Fruit fly (Drosophila melanogaster) whole organism, pupa: ENCODE measurements around the gene Cep290.

ENCODE experiments used
- CG10348 ChIP-seq: fragments of 200-800 bp; sonication (Bioruptor generic); IDR thresholded peaks from 2 replicates; pipeline ENCODE4 v1.3.6; 2022; ENCODE audit warnings: missing biosample characterization, missing genetic modification characterization
- CG12605 ChIP-seq: fragments of 200-800 bp; sonication (Bioruptor generic); IDR thresholded peaks from 2 replicates; pipeline ENCODE4 v1.3.6; 2022; ENCODE audit warnings: missing biosample characterization, missing genetic modification characterization
- CG13204 ChIP-seq: fragments of 200-800 bp; sonication (Bioruptor generic); optimal IDR thresholded peaks from 2 replicates; lab custom pipeline; 2018; ENCODE audit warnings: missing biosample characterization, mild to moderate bottlenecking, missing genetic modification characterization, moderate library complexity
- CG14655 ChIP-seq: fragments of 200-800 bp; sonication (Bioruptor generic); optimal IDR thresholded peaks from 3 replicates; lab custom pipeline; 2017; ENCODE audit warnings: mild to moderate bottlenecking, missing biosample characterization, missing genetic modification reagents, missing genetic modification characterization
- CG15710 ChIP-seq: fragments of 200-800 bp; sonication (Bioruptor generic); optimal IDR thresholded peaks from 2 replicates; lab custom pipeline; 2018; ENCODE audit warnings: missing biosample characterization, mild to moderate bottlenecking, missing genetic modification characterization, moderate library complexity
- CG17806 ChIP-seq: fragments of 200-800 bp; sonication (Bioruptor generic); optimal IDR thresholded peaks from 2 replicates; lab custom pipeline; 2018; ENCODE audit warnings: missing biosample characterization, mild to moderate bottlenecking, missing genetic modification characterization, moderate library complexity
- CG32121 ChIP-seq: fragments of 200-800 bp; sonication (Bioruptor generic); IDR thresholded peaks from 2 replicates; pipeline ENCODE4 v1.3.6; 2022; ENCODE audit warnings: missing biosample characterization, missing genetic modification characterization
- CG34367 ChIP-seq: fragments of 200-800 bp; sonication (Bioruptor generic); optimal IDR thresholded peaks from 2 replicates; lab custom pipeline; 2018; ENCODE audit warnings: missing biosample characterization, mild to moderate bottlenecking, missing genetic modification characterization
- CG4496 ChIP-seq: fragments of 200-800 bp; sonication (Bioruptor generic); IDR thresholded peaks from 3 replicates; pipeline ENCODE4 v1.3.6; 2022; ENCODE audit warnings: missing biosample characterization, missing genetic modification characterization
- CG8159 ChIP-seq: fragments of 200-800 bp; sonication (Bioruptor generic); optimal IDR thresholded peaks from 3 replicates; lab custom pipeline; 2018; ENCODE audit warnings: missing biosample characterization, mild to moderate bottlenecking, missing genetic modification characterization, moderate library complexity
- CG8301 ChIP-seq: fragments of 200-800 bp; sonication (Bioruptor generic); optimal IDR thresholded peaks from 2 replicates; lab custom pipeline; 2018; ENCODE audit warnings: missing biosample characterization, mild to moderate bottlenecking, missing genetic modification characterization
- CG9948 ChIP-seq: fragments of 200-800 bp; sonication (Bioruptor generic); optimal IDR thresholded peaks from 2 replicates; lab custom pipeline; 2018; ENCODE audit warnings: missing biosample characterization, mild to moderate bottlenecking, missing genetic modification characterization, moderate library complexity
- D1 ChIP-seq: fragments of 200-800 bp; sonication (Bioruptor generic); optimal IDR thresholded peaks from 2 replicates; lab custom pipeline; 2018; ENCODE audit warnings: missing biosample characterization, mild to moderate bottlenecking, missing genetic modification characterization, moderate library complexity
- EcR ChIP-seq: fragments of 200-800 bp; sonication (Bioruptor generic); optimal IDR thresholded peaks from 3 replicates; lab custom pipeline; 2019; ENCODE audit warnings: missing biosample characterization, missing genetic modification characterization, mild to moderate bottlenecking, moderate library complexity, missing genetic modification reagents
- Ets98B ChIP-seq: fragments of 200-800 bp; sonication (Bioruptor generic); IDR thresholded peaks from 2 replicates; pipeline ENCODE4 v1.3.6; 2022; ENCODE audit warnings: missing biosample characterization, missing genetic modification characterization
- Pif1A ChIP-seq: fragments of 200-800 bp; sonication (Bioruptor generic); optimal IDR thresholded peaks from 3 replicates; lab custom pipeline; 2016; ENCODE audit warnings: missing biosample characterization, missing genetic modification characterization
- Pif1B ChIP-seq: fragments of 200-800 bp; sonication (Bioruptor generic); optimal IDR thresholded peaks from 3 replicates; lab custom pipeline; 2016; ENCODE audit warnings: missing biosample characterization, missing genetic modification characterization
- Snoo ChIP-seq: fragments of 200-800 bp; sonication (Bioruptor generic); optimal IDR thresholded peaks from 3 replicates; lab custom pipeline; 2017; ENCODE audit warnings: missing biosample characterization, mild to moderate bottlenecking, missing genetic modification characterization, inconsistent platforms
- fd96Ca ChIP-seq: fragments of 200-800 bp; sonication (Bioruptor generic); IDR thresholded peaks from 3 replicates; pipeline ENCODE4 v1.3.6; 2022; ENCODE audit warnings: missing biosample characterization, missing genetic modification characterization
- gl ChIP-seq: fragments of 200-800 bp; sonication (Bioruptor generic); optimal IDR thresholded peaks from 2 replicates; lab custom pipeline; 2018; ENCODE audit warnings: missing biosample characterization, mild to moderate bottlenecking, missing genetic modification characterization
- rn ChIP-seq: fragments of 200-800 bp; sonication (Bioruptor generic); IDR thresholded peaks from 2 replicates; pipeline ENCODE4 v1.3.6; 2022; ENCODE audit warnings: missing biosample characterization, missing genetic modification characterization

The Cep290 gene

DNA sequence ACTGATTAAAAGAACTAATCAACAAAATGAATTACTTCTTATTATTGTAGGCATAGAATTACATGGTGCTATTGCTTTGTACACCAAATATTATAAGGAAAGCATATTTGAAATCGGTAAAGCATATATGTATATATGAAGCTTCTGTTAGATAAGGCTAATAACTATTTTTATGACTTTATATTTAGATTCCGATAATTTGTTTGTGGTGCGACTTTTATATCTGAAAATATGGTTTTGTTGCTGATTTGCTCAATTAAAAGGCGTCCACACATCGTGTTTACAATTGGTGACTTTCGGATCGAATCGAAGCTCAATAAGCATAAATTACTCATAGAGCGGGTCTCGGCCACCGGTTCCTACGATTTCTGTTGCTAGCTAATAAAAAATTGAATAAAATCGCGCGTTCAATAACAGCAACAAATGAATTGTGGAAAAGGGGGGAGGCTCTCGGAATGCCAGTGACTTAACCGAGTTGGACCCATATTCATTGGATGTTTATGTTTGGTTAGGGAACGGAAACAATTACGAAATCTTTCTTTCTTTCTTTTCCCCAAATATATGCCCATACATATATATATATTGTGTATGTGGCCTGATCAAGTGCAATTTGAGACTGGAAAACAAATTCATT, 42.0 kb downstream of the Cep290 start:
- TF ChIP-seq Ets98B (GFP tag; lab: Robert Waterston, UW) (no peak), Snoo (no peak), CG8159 (no peak), EcR (no peak), CG15710 (no peak), CG34367 (tag; lab: Kevin White, UChicago) (no peak), rn (GFP tag; lab: Robert Waterston, UW) (no peak), CG8301 (tag; lab: Kevin White, UChicago) (no peak), CG12605 (GFP tag; lab: Robert Waterston, UW) (no peak)

dm6 chr3L:887423-888097, 43.8 kb downstream of the Cep290 start:
- TF ChIP-seq CG13204 (GFP tag; lab: Kevin White, UChicago) (no peak), CG8159 (no peak), D1 (tag; lab: Kevin White, UChicago) (no peak), EcR (peak; percentile 55)

- TF ChIP-seq CG12605 (GFP tag; lab: Robert Waterston, UW), result no peak
- no peak for TF ChIP-seq CG9948 (tag; lab: Kevin White, UChicago)
- TF ChIP-seq CG10348, result no peak
- TF ChIP-seq CG8159, result no peak
- TF ChIP-seq rn (GFP tag; lab: Robert Waterston, UW), result no peak
- TF ChIP-seq gl, result no peak
- TF ChIP-seq Ets98B (GFP tag; lab: Robert Waterston, UW), result no peak
- no peak for TF ChIP-seq EcR
- TF ChIP-seq fd96Ca (GFP tag; lab: Robert Waterston, UW), result no peak
- no peak for TF ChIP-seq D1 (tag; lab: Kevin White, UChicago)
- TF ChIP-seq Pif1A (GFP tag; lab: Kevin White, UChicago), result no peak
- no peak for TF ChIP-seq CG32121 (GFP tag; lab: Robert Waterston, UW)
- no peak for TF ChIP-seq CG17806 (tag; lab: Kevin White, UChicago)
- no peak for TF ChIP-seq CG8301 (tag; lab: Kevin White, UChicago)
These were observed 44.6 kb downstream of the Cep290 start for dm6 chr3L:888372-888771.

- TF ChIP-seq CG13204 (GFP tag; lab: Kevin White, UChicago) (peak; percentile 85), gl (peak; percentile 91), CG9948 (tag; lab: Kevin White, UChicago) (peak; percentile 97), D1 (tag; lab: Kevin White, UChicago) (peak; percentile 92), CG15710 (peak; percentile 97), CG17806 (tag; lab: Kevin White, UChicago) (peak; percentile 98), Pif1B (GFP tag; lab: Kevin White, UChicago) (peak; percentile 98), Snoo (peak; percentile 97), fd96Ca (GFP tag; lab: Robert Waterston, UW) (peak; percentile 96), CG14655 (GFP tag; lab: Kevin White, UChicago) (peak; percentile 97), CG10348 (peak; percentile 64), CG34367 (tag; lab: Kevin White, UChicago) (peak; percentile 94), Pif1A (GFP tag; lab: Kevin White, UChicago) (peak; percentile 97), Ets98B (GFP tag; lab: Robert Waterston, UW) (peak; percentile 98), CG32121 (GFP tag; lab: Robert Waterston, UW) (peak; percentile 98), CG8301 (tag; lab: Kevin White, UChicago) (peak; percentile 97), CG12605 (GFP tag; lab: Robert Waterston, UW) (peak; percentile 98), CG4496 (peak; percentile 99), CG8159 (peak; percentile 98), EcR (peak; percentile 46), rn (GFP tag; lab: Robert Waterston, UW) (peak; percentile 96)
- TF ChIP-seq, all 21 proteins: peak for 21
These were observed 51.7 kb downstream of the Cep290 start, which contains the start of gene CG34056 for dm6 chr3L:895314-895980. Gene CG34056, plus strand, starts transcription at chr3L:895951.

DNA sequence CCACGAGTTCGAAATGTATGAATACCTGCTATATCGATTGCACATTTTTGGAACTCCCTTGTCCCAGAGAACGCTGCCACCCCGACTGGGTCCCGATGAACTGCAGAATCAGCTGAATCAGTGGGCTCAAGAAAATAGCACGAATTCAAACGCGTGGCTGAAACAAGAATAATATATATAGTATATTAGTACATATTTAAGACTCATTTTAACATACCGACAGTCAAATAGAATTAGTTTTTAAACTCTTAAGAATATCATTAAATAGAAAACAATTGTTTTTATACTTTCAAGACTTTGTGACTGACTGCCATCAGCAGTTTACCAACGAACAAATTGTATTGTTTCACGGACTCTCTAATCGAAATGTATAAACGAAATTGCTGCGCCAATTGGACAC, 53.4 kb downstream of the Cep290 start, which contains the start of gene CG34057:
CG34057 (plus strand) TSS at position 301 of the 400 bp plus-strand sequence.
- no peak for TF ChIP-seq CG4496
- TF ChIP-seq gl, result no peak
- TF ChIP-seq CG8159, result no peak
- TF ChIP-seq D1 (tag; lab: Kevin White, UChicago), result no peak
- TF ChIP-seq CG17806 (tag; lab: Kevin White, UChicago), result no peak
- no peak for TF ChIP-seq Pif1B (GFP tag; lab: Kevin White, UChicago)
- no peak for TF ChIP-seq CG13204 (GFP tag; lab: Kevin White, UChicago)
- no peak for TF ChIP-seq Ets98B (GFP tag; lab: Robert Waterston, UW)
- TF ChIP-seq CG8301 (tag; lab: Kevin White, UChicago), result no peak
- TF ChIP-seq CG9948 (tag; lab: Kevin White, UChicago), result no peak

DNA sequence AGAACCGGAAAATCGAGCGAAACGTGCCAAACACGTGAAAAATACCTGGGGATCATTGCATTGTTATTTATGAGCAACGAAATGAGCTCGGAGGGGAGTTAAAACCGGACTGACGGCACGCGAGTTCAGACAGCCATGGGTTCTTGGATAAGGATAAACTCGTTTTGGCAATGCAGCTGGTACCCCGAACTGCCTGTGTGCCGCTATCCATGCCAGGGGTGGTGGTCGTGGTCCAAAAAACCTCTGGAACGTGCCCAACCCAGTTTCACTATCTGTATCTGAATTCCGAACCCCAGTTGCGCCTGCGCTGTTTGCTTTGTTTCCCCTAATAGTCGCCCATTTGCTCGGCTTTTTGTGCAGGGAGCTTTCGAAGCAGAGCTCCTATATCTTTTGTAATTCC, 55.6 kb downstream of the Cep290 start:
- TF ChIP-seq CG13204 (GFP tag; lab: Kevin White, UChicago) (no peak), CG8301 (tag; lab: Kevin White, UChicago) (no peak), fd96Ca (GFP tag; lab: Robert Waterston, UW) (no peak), CG8159 (no peak), EcR (no peak), gl (no peak), CG9948 (tag; lab: Kevin White, UChicago) (no peak), CG4496 (no peak), CG10348 (no peak), CG17806 (tag; lab: Kevin White, UChicago) (no peak), CG15710 (no peak), Pif1B (GFP tag; lab: Kevin White, UChicago) (no peak), rn (GFP tag; lab: Robert Waterston, UW) (no peak), Ets98B (GFP tag; lab: Robert Waterston, UW) (no peak), CG34367 (tag; lab: Kevin White, UChicago) (no peak), CG12605 (GFP tag; lab: Robert Waterston, UW) (no peak)
